3 worm cellular contexts compared by ENCODE assay signal in the genomic region with DNA sequence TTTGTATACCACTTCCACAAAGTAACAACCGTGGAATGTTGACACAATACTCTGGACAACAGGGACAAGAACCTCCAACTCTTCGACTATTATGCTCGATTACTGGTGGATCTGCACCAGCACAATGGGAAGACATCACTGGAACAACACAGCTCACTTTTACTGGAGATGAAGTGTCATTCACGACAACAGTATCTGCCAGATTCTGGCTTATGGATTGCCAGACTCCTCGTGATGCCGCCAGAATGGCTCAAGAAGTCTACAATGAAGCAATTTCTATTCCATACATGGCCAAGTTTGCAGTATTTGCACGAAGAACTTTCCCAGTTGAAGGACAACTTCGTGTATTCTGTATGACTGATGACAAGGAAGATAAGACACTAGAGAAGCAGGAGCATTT.
TF ChIP-seq lines count a peak whose summit lies in the region.

No protein-coding gene starts in this region.

TF ChIP-seq in whole organism, L1 larva, 84 proteins besides CTCF, POLR2A, EP300 and RAD21:
- TF ChIP-seq ama-1 (optimal IDR thresholded peaks at IDR 0.05; lab: Kevin White, UChicago) (no peak), ces-1 (GFP tag; optimal IDR thresholded peaks at IDR 0.05; lab: Kevin White, UChicago) (no peak), alr-1 (tag; optimal IDR thresholded peaks at IDR 0.05; lab: Kevin White, UChicago; ENCODE audit: borderline replicate concordance) (peak; percentile 67)

TF ChIP-seq in whole organism, L4 larva, 104 proteins besides CTCF, POLR2A, EP300 and RAD21:
- TF ChIP-seq aha-1 (tag; lab: Kevin White, UChicago) (peak; percentile 59), nhr-42 (GFP tag; IDR thresholded peaks at IDR 0.05; lab: Robert Waterston, UW) (no peak), snpc-4 (tag; optimal IDR thresholded peaks at IDR 0.05; lab: Kevin White, UChicago) (no peak)

TF ChIP-seq in whole organism, early embryonic, 17 proteins besides CTCF, POLR2A, EP300 and RAD21:
- no peak for TF ChIP-seq hnd-1 (tag; optimal IDR thresholded peaks at IDR 0.05; lab: Kevin White, UChicago)
- peak; percentile 66 for TF ChIP-seq ama-1 (optimal IDR thresholded peaks at IDR 0.05; lab: Kevin White, UChicago)

Comparison
In these comparisons a context has a peak if more than half of its experiments do, and no peak if none do; other contexts are left out.
1. Of the 29 proteins assayed by ChIP-seq in both whole organism, L4 larva and whole organism, L1 larva: peak only in whole organism, L4 larva: aha-1; only in whole organism, L1 larva: none; in both: none; in neither: 28.